Worm (Caenorhabditis elegans) whole organism, L4 larva: ENCODE data around the gene T25D1.1.
"Not testable (repeated sequence)": the region's sequence is repeated elsewhere in the genome, so short reads cannot be mapped to it uniquely, and the experiment has no call there.

Source experiments
- D1046.2 ChIP-seq: fragments of 200-800 bp; sonication (Bioruptor generic); IDR thresholded peaks from 2 replicates; pipeline ENCODE4 v1.3.6; 2022; ENCODE audit warnings: missing genetic modification characterization, missing compliant biosample characterization
- F49E8.2 ChIP-seq: sonication (generic microtip); optimal IDR thresholded peaks from 2 replicates; lab custom pipeline; 2016; ENCODE audit warnings: missing compliant biosample characterization, mild to moderate bottlenecking, missing genetic modification characterization, borderline replicate concordance
- T20F7.1 ChIP-seq: fragments of 200-800 bp; sonication (Bioruptor generic); optimal IDR thresholded peaks from 2 replicates; lab custom pipeline; 2018; ENCODE audit warnings: mild to moderate bottlenecking, missing genetic modification characterization, missing compliant biosample characterization
- T26A8.4 ChIP-seq: fragments of 200-800 bp; sonication (Bioruptor generic); IDR thresholded peaks from 2 replicates; pipeline ENCODE4 v1.3.6; 2022; ENCODE audit warnings: missing genetic modification characterization, missing compliant biosample characterization
- Y48G9A.11 ChIP-seq: fragments of 200-800 bp; sonication (Bioruptor generic); IDR thresholded peaks from 2 replicates; pipeline ENCODE4 v1.3.6; 2022; ENCODE audit warnings: missing genetic modification reagents, missing genetic modification characterization, missing compliant biosample characterization
- ZK337.2 ChIP-seq: fragments of 200-800 bp; sonication (Bioruptor generic); IDR thresholded peaks from 2 replicates; pipeline ENCODE4 v1.3.6; 2022; ENCODE audit warnings: missing genetic modification reagents, missing genetic modification characterization, missing compliant biosample characterization
- arid-1 ChIP-seq: fragments of 200-800 bp; sonication (Bioruptor generic); conservative IDR thresholded peaks from 2 replicates; pipeline ENCODE4 v1.3.6; 2022; ENCODE audit warnings: missing genetic modification reagents, missing genetic modification characterization, missing compliant biosample characterization
- ceh-20 ChIP-seq: fragments of 200-800 bp; sonication (Bioruptor generic); IDR thresholded peaks from 2 replicates; pipeline ENCODE4 v1.3.6; 2022; ENCODE audit warnings: missing genetic modification reagents, missing genetic modification characterization, missing compliant biosample characterization
- ceh-62 ChIP-seq: sonication (generic microtip); optimal IDR thresholded peaks from 2 replicates; lab custom pipeline; 2017; ENCODE audit warnings: missing biosample characterization, missing genetic modification characterization
- ces-1 ChIP-seq: fragments of 150-350 bp; sonication (generic microtip); optimal IDR thresholded peaks from 4 replicates; lab custom pipeline; 2014; ENCODE audit warnings: missing biosample characterization, missing genetic modification reagents, missing genetic modification characterization
- daf-16 ChIP-seq, 3 experiments: sonication (generic microtip); optimal IDR thresholded peaks; 2 replicates each; lab custom pipeline; 2016 to 2017; ENCODE audit warnings: missing genetic modification characterization in 3 of 3, missing genetic modification reagents in 3 of 3, mild to moderate bottlenecking in 2 of 3, missing compliant biosample characterization in 2 of 3, missing biosample characterization in 1 of 3, moderate library complexity in 1 of 3
- daf-8 ChIP-seq: fragments of 200-800 bp; sonication (Bioruptor generic); IDR thresholded peaks from 2 replicates; pipeline ENCODE4 v1.3.6; 2022; ENCODE audit warnings: missing genetic modification characterization, missing compliant biosample characterization
- dpl-1 ChIP-seq: fragments of 150-350 bp; optimal IDR thresholded peaks from 2 replicates; lab custom pipeline; 2014; ENCODE audit warnings: missing biosample characterization, missing genetic modification reagents, missing genetic modification characterization
- dve-1 ChIP-seq: sonication (generic microtip); optimal IDR thresholded peaks from 2 replicates; lab custom pipeline; 2017; ENCODE audit warnings: antibody characterized with exemption, mild to moderate bottlenecking, missing genetic modification characterization, missing compliant biosample characterization; ENCODE audit not compliant: insufficient read depth
- fos-1 ChIP-seq: fragments of 150-350 bp; optimal IDR thresholded peaks from 2 replicates; lab custom pipeline; 2014; ENCODE audit warnings: missing biosample characterization, missing genetic modification characterization
- hlh-11 ChIP-seq: fragments of 200-800 bp; sonication (Bioruptor generic); optimal IDR thresholded peaks from 2 replicates; lab custom pipeline; 2018; ENCODE audit warnings: mild to moderate bottlenecking, missing genetic modification characterization, missing compliant biosample characterization
- hlh-30 ChIP-seq: sonication (generic microtip); optimal IDR thresholded peaks from 2 replicates; lab custom pipeline; 2017; ENCODE audit warnings: antibody characterized with exemption, mild to moderate bottlenecking, missing genetic modification characterization, missing compliant biosample characterization; ENCODE audit not compliant: insufficient read depth
- hmg-1.1 ChIP-seq: fragments of 200-800 bp; sonication (Bioruptor generic); IDR thresholded peaks from 2 replicates; pipeline ENCODE4 v1.3.6; 2022; ENCODE audit warnings: missing genetic modification reagents, missing genetic modification characterization, missing compliant biosample characterization
- jun-1 ChIP-seq: fragments of 150-350 bp; optimal IDR thresholded peaks from 2 replicates; lab custom pipeline; 2014; ENCODE audit warnings: missing biosample characterization, missing genetic modification reagents, missing genetic modification characterization
- lin-1 ChIP-seq: fragments of 200-800 bp; sonication (Bioruptor generic); IDR thresholded peaks from 2 replicates; pipeline ENCODE4 v1.3.6; 2022; ENCODE audit warnings: missing genetic modification reagents, missing genetic modification characterization, missing compliant biosample characterization
- lin-29 ChIP-seq: fragments of 200-800 bp; sonication (Bioruptor generic); IDR thresholded peaks from 2 replicates; pipeline ENCODE4 v1.3.6; 2022; ENCODE audit warnings: missing genetic modification reagents, missing genetic modification characterization, missing compliant biosample characterization
- lir-3 ChIP-seq: sonication (generic microtip); optimal IDR thresholded peaks from 2 replicates; lab custom pipeline; 2016; ENCODE audit warnings: mild to moderate bottlenecking, missing genetic modification characterization, missing compliant biosample characterization
- madf-5 ChIP-seq, 2 experiments: fragments of 200-800 bp; sonication (Bioruptor generic); IDR thresholded peaks; 2 replicates each; pipeline ENCODE4 v1.3.6; 2022; ENCODE audit warnings: missing compliant biosample characterization in 2 of 2, missing genetic modification characterization in 2 of 2
- mdt-29 ChIP-seq: fragments of 200-800 bp; sonication (Bioruptor generic); IDR thresholded peaks from 2 replicates; pipeline ENCODE4 v1.3.6; 2022; ENCODE audit warnings: missing genetic modification reagents, missing genetic modification characterization, missing compliant biosample characterization
- mxl-3 ChIP-seq: fragments of 200-800 bp; sonication (Bioruptor generic); optimal IDR thresholded peaks from 2 replicates; lab custom pipeline; 2018; ENCODE audit warnings: mild to moderate bottlenecking, missing genetic modification characterization, missing compliant biosample characterization
- nhr-10 ChIP-seq: fragments of 150-350 bp; optimal IDR thresholded peaks from 2 replicates; lab custom pipeline; 2014; ENCODE audit warnings: missing biosample characterization, missing genetic modification characterization
- nhr-102 ChIP-seq: sonication (generic microtip); optimal IDR thresholded peaks from 2 replicates; lab custom pipeline; 2016; ENCODE audit warnings: mild to moderate bottlenecking, missing genetic modification characterization, moderate library complexity, missing compliant biosample characterization
- nhr-11 ChIP-seq: fragments of 150-350 bp; optimal IDR thresholded peaks from 2 replicates; lab custom pipeline; 2014; ENCODE audit warnings: missing biosample characterization, missing genetic modification characterization
- nhr-237 ChIP-seq: sonication (generic microtip); optimal IDR thresholded peaks from 2 replicates; lab custom pipeline; 2017; ENCODE audit warnings: missing biosample characterization, missing genetic modification characterization
- nhr-42 ChIP-seq: fragments of 200-800 bp; sonication (Bioruptor generic); IDR thresholded peaks from 2 replicates; pipeline ENCODE4 v1.3.6; 2022; ENCODE audit warnings: missing genetic modification characterization, missing compliant biosample characterization
- pha-4 ChIP-seq, 2 experiments: fragments of 150-350 bp in 1 of 2; fragments of 200-800 bp in 1 of 2; sonication (Bioruptor generic) in 1 of 2; IDR thresholded peaks in 1 of 2; optimal IDR thresholded peaks in 1 of 2; 2 replicates each; pipeline versions ENCODE4 v1.3.6 to Lab custom; 2014 to 2022; ENCODE audit warnings: missing genetic modification characterization in 2 of 2, missing genetic modification reagents in 2 of 2, missing biosample characterization in 1 of 2, missing compliant biosample characterization in 1 of 2
- set-16 ChIP-seq: fragments of 200-800 bp; sonication (Bioruptor generic); IDR thresholded peaks from 2 replicates; pipeline ENCODE4 v1.3.6; 2022; ENCODE audit warnings: missing genetic modification reagents, missing genetic modification characterization, missing compliant biosample characterization
- unc-130 ChIP-seq: sonication (generic microtip); optimal IDR thresholded peaks from 2 replicates; lab custom pipeline; 2016; ENCODE audit warnings: missing genetic modification reagents, missing genetic modification characterization, missing compliant biosample characterization
- unc-62 ChIP-seq, 3 experiments: fragments of 150-350 bp in 1 of 3; sonication (generic microtip); optimal IDR thresholded peaks in 2 of 3; peaks in 1 of 3; 1 replicate in 1 of 3; 2 replicates in 2 of 3; lab custom pipeline; 2014 to 2017; ENCODE audit warnings: missing biosample characterization in 3 of 3, missing genetic modification characterization in 3 of 3, missing genetic modification reagents in 3 of 3, missing genotype in 1 of 3
- zfp-2 ChIP-seq: sonication (generic microtip); optimal IDR thresholded peaks from 2 replicates; lab custom pipeline; 2016; ENCODE audit warnings: mild to moderate bottlenecking, missing genetic modification characterization, missing compliant biosample characterization
- zfp-3 ChIP-seq: fragments of 200-800 bp; sonication (Bioruptor generic); conservative IDR thresholded peaks from 2 replicates; pipeline ENCODE4 v1.3.6; 2022; ENCODE audit warnings: missing genetic modification reagents, missing genetic modification characterization, missing compliant biosample characterization
- ztf-11 ChIP-seq: fragments of 150-350 bp; optimal IDR thresholded peaks from 2 replicates; lab custom pipeline; 2014; ENCODE audit warnings: missing biosample characterization, missing genetic modification characterization

Gene T25D1.1

ce11 chrX:16518771-16519170, 846 bp upstream of the T25D1.1 start:
- TF ChIP-seq zfp-2 (no peak), ZK337.2 (no peak), T26A8.4 (GFP tag; lab: Robert Waterston, UW) (no peak), hlh-11 (no peak), unc-62 (GFP tag; optimal IDR thresholded peaks at IDR 0.05 in 1 of 2; lab: Kevin White, UChicago) (peak in 1 of 2 experiments; percentile 96), unc-62 (tag; optimal IDR thresholded peaks at IDR 0.05; lab: Kevin White, UChicago) (no peak)

ce11 chrX:16521722-16522121, 2.1 kb downstream of the T25D1.1 start:
- TF ChIP-seq mdt-29 (no peak), lin-29 (no peak), ceh-20 (no peak), dpl-1 (no peak), ceh-62 (tag; lab: Kevin White, UChicago) (no peak), zfp-3 (GFP tag; lab: Robert Waterston, UW) (no peak), unc-130 (GFP tag; lab: Kevin White, UChicago) (no peak), ZK337.2 (no peak), daf-8 (GFP tag; lab: Robert Waterston, UW) (no peak), madf-5 (GFP tag; IDR thresholded peaks at IDR 0.05; lab: Robert Waterston, UW) (no peak), hmg-1.1 (no peak), ces-1 (GFP tag; lab: Kevin White, UChicago) (no peak)
- TF ChIP-seq, all 104 proteins: peak for 0

ce11 chrX:16523827-16524226, 4.2 kb downstream of the T25D1.1 start:
- TF ChIP-seq pha-4 (GFP tag; IDR thresholded peaks at IDR 0.05; lab: Robert Waterston, UW): peak; percentile 15; the same call in 1 of the 2 replicates
- TF ChIP-seq pha-4 (tag; optimal IDR thresholded peaks at IDR 0.05; lab: Kevin White, UChicago): not testable (repeated sequence)

ce11 chrX:16524310-16524709, 4.7 kb downstream of the T25D1.1 start:
- no peak for TF ChIP-seq fos-1
- no peak for TF ChIP-seq lin-1 (GFP tag; lab: Robert Waterston, UW)
- no peak for TF ChIP-seq lir-3 (tag; lab: Kevin White, UChicago)
- TF ChIP-seq T20F7.1 (GFP tag; lab: Kevin White, UChicago): no peak
- TF ChIP-seq dve-1 (tag; lab: Kevin White, UChicago): no peak
- TF ChIP-seq T26A8.4 (GFP tag; lab: Robert Waterston, UW): no peak
- TF ChIP-seq ceh-20: no peak
- no peak for TF ChIP-seq arid-1 (GFP tag; lab: Robert Waterston, UW)
- no peak for TF ChIP-seq F49E8.2 (tag; lab: Kevin White, UChicago)
- no peak for TF ChIP-seq ztf-11
- no peak for TF ChIP-seq jun-1 (tag; lab: Kevin White, UChicago)

ce11 chrX:16525632-16526031, 6.0 kb downstream of the T25D1.1 start:
- TF ChIP-seq Y48G9A.11 (GFP tag; lab: Robert Waterston, UW) (no peak), D1046.2 (GFP tag; lab: Robert Waterston, UW) (no peak), hlh-11 (peak; percentile 55), ceh-62 (tag; lab: Kevin White, UChicago) (no peak), mdt-29 (no peak), nhr-102 (tag; lab: Kevin White, UChicago) (no peak), set-16 (GFP tag; lab: Robert Waterston, UW) (peak; percentile 27; the same call in 1 of the 2 replicates), daf-16 (GFP tag; optimal IDR thresholded peaks at IDR 0.05; lab: Kevin White, UChicago) (peak in 1 of 2 experiments; percentile 12), daf-16 (tag; optimal IDR thresholded peaks at IDR 0.05; lab: Kevin White, UChicago) (no peak), nhr-11 (tag; lab: Kevin White, UChicago) (peak; percentile 29), nhr-42 (GFP tag; lab: Robert Waterston, UW) (no peak), nhr-10 (tag; lab: Kevin White, UChicago) (no peak), hlh-30 (tag; lab: Kevin White, UChicago) (peak; percentile 33), nhr-237 (no peak), lin-29 (no peak), mxl-3 (GFP tag; lab: Kevin White, UChicago) (no peak)
